Worm (Caenorhabditis elegans) whole organism, L4 larva: ENCODE measurements around the gene F07C6.2.

Source experiments
- egl-43 ChIP-seq: fragments of 200-800 bp; sonication (Bioruptor generic); IDR thresholded peaks from 2 replicates; pipeline ENCODE4 v1.3.6; 2022; ENCODE audit warnings: missing genetic modification reagents, missing genetic modification characterization, missing compliant biosample characterization
- lin-15B ChIP-seq: fragments of 150-350 bp; sonication (generic microtip); optimal IDR thresholded peaks from 3 replicates; lab custom pipeline; 2014; ENCODE audit warnings: missing biosample characterization, missing genetic modification characterization
- madf-5 ChIP-seq, 2 experiments: fragments of 200-800 bp; sonication (Bioruptor generic); IDR thresholded peaks; 2 replicates each; pipeline ENCODE4 v1.3.6; 2022; ENCODE audit warnings: missing compliant biosample characterization in 2 of 2, missing genetic modification characterization in 2 of 2
- mdl-1 ChIP-seq, 2 experiments: fragments of 150-350 bp in 1 of 2; sonication (generic microtip) in 1 of 2; optimal IDR thresholded peaks; 2 replicates each; lab custom pipeline; 2014 to 2017; ENCODE audit warnings: missing biosample characterization in 2 of 2, missing genetic modification characterization in 2 of 2
- pha-4 ChIP-seq, 2 experiments: fragments of 150-350 bp in 1 of 2; fragments of 200-800 bp in 1 of 2; sonication (Bioruptor generic) in 1 of 2; IDR thresholded peaks in 1 of 2; optimal IDR thresholded peaks in 1 of 2; 2 replicates each; pipeline versions ENCODE4 v1.3.6 to Lab custom; 2014 to 2022; ENCODE audit warnings: missing genetic modification characterization in 2 of 2, missing genetic modification reagents in 2 of 2, missing biosample characterization in 1 of 2, missing compliant biosample characterization in 1 of 2
- unc-62 ChIP-seq, 3 experiments: fragments of 150-350 bp in 1 of 3; sonication (generic microtip); optimal IDR thresholded peaks in 2 of 3; peaks in 1 of 3; 1 replicate in 1 of 3; 2 replicates in 2 of 3; lab custom pipeline; 2014 to 2017; ENCODE audit warnings: missing biosample characterization in 3 of 3, missing genetic modification characterization in 3 of 3, missing genetic modification reagents in 3 of 3, missing genotype in 1 of 3
- zip-2 ChIP-seq: fragments of 150-350 bp; optimal IDR thresholded peaks from 2 replicates; lab custom pipeline; 2014; ENCODE audit warnings: missing biosample characterization, missing genetic modification characterization

DNA sequence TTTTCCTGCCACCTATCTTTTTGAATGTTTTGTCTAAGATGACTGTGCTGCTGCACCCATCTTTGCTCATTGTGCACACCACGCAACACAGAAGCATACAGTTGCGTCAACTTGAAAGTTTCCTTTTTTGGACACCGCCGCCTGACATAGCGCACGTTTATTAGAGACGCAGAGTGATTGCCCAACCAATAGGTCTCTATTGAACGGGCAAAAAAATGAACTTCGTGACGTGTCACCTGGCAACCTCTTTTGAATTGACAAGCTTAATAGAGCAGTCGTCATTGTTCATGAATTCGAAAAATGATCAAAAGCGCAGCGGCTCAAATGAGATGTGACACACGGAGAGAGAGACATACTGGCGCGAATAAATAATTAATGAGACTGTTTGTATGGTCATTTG, 20.6 kb downstream of the F07C6.2 start:
- TF ChIP-seq mdl-1 (tag; optimal IDR thresholded peaks at IDR 0.05; lab: Kevin White, UChicago) (no peak), unc-62 (GFP tag; optimal IDR thresholded peaks at IDR 0.05 in 1 of 2; lab: Kevin White, UChicago) (peak in 1 of 2 experiments; percentile 90), unc-62 (tag; optimal IDR thresholded peaks at IDR 0.05; lab: Kevin White, UChicago) (no peak), lin-15B (tag; lab: Kevin White, UChicago) (no peak), egl-43 (GFP tag; lab: Robert Waterston, UW) (no peak), pha-4 (GFP tag; IDR thresholded peaks at IDR 0.05; lab: Robert Waterston, UW) (no peak), pha-4 (tag; optimal IDR thresholded peaks at IDR 0.05; lab: Kevin White, UChicago) (no peak), madf-5 (GFP tag; IDR thresholded peaks at IDR 0.05; lab: Robert Waterston, UW) (no peak), zip-2 (tag; lab: Kevin White, UChicago) (no peak)
